Worm (Caenorhabditis elegans): ENCODE data around the gene srw-60.

DNA sequence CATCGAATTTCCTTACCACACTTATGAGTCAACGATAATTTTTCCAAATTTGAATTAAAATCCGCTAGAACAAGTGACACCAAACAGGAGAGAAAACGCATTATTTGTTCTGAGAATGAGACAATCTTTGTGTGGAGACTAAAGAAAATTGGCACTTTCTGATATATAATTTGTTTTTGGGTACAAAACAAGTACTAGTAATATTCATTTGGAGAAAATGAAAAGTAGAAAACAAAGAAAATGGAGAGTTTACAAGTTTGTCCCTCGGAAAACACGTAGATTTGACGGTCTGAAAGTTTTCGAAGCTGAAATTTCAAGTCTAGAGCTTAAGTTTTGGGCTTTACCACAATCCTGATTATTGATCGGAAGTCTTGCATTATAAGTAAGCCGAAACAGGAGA, 17.7 kb upstream of the srw-60 start, which contains the start of gene irld-66:
- no peak for TF ChIP-seq ztf-23 (GFP tag; IDR thresholded peaks at IDR 0.05)
- no peak for TF ChIP-seq tab-1 (GFP tag; IDR thresholded peaks at IDR 0.05)
- no peak for TF ChIP-seq ref-1 (GFP tag; conservative IDR thresholded peaks at IDR 0.05)
- TF ChIP-seq ztf-29 (GFP tag; IDR thresholded peaks at IDR 0.05): no peak
- no peak for TF ChIP-seq klf-2 (GFP tag; conservative IDR thresholded peaks at IDR 0.05)

Measured in whole organism, midembryonic.